Fruit fly (Drosophila melanogaster) whole organism, embryonic: Measurements from ENCODE around the gene CG34409.
A peak's percentile ranks its signal among the peaks of the same experiment; 100 is the strongest.

Source experiments
- Bteb2 ChIP-seq: fragments of 200-800 bp; sonication (Bioruptor generic); optimal IDR thresholded peaks from 2 replicates; lab custom pipeline; 2016; ENCODE audit warnings: missing biosample characterization, missing genetic modification characterization
- CG10431 ChIP-seq: fragments of 200-800 bp; sonication (Bioruptor generic); optimal IDR thresholded peaks from 3 replicates; lab custom pipeline; 2018; ENCODE audit warnings: missing biosample characterization, mild to moderate bottlenecking, missing genetic modification characterization
- CG10565 ChIP-seq: fragments of 200-800 bp; sonication (Bioruptor generic); optimal IDR thresholded peaks from 3 replicates; lab custom pipeline; 2016; ENCODE audit warnings: missing biosample characterization, mild to moderate bottlenecking, missing genetic modification characterization
- CG10959 ChIP-seq: fragments of 200-800 bp; sonication (Bioruptor generic); IDR thresholded peaks from 2 replicates; pipeline ENCODE4 v1.3.6; 2022; ENCODE audit warnings: missing biosample characterization, missing genetic modification characterization
- CG10979 ChIP-seq: fragments of 200-800 bp; sonication (Bioruptor generic); optimal IDR thresholded peaks from 2 replicates; lab custom pipeline; 2018; ENCODE audit warnings: missing biosample characterization, mild to moderate bottlenecking, missing genetic modification characterization, moderate library complexity
- CG11093 ChIP-seq: fragments of 200-800 bp; sonication (Bioruptor generic); IDR thresholded peaks from 3 replicates; pipeline ENCODE4 v1.3.6; 2022; ENCODE audit warnings: missing biosample characterization, missing genetic modification characterization
- CG11696 ChIP-seq: fragments of 200-800 bp; sonication (Bioruptor generic); IDR thresholded peaks from 2 replicates; pipeline ENCODE4 v1.3.6; 2022; ENCODE audit warnings: missing biosample characterization, missing genetic modification characterization
- CG12236 ChIP-seq: fragments of 200-800 bp; sonication (Bioruptor generic); optimal IDR thresholded peaks from 2 replicates; lab custom pipeline; 2016; ENCODE audit warnings: missing biosample characterization, missing genetic modification characterization
- CG13424 ChIP-seq: fragments of 200-800 bp; sonication (Bioruptor generic); optimal IDR thresholded peaks from 2 replicates; lab custom pipeline; 2019; ENCODE audit warnings: missing biosample characterization, mild to moderate bottlenecking, missing genetic modification characterization, moderate library complexity
- CG13624 ChIP-seq: fragments of 200-800 bp; sonication (Bioruptor generic); optimal IDR thresholded peaks from 2 replicates; lab custom pipeline; 2016; ENCODE audit warnings: missing biosample characterization, missing genetic modification characterization
- CG17186 ChIP-seq: fragments of 200-800 bp; sonication (Bioruptor generic); optimal IDR thresholded peaks from 3 replicates; lab custom pipeline; 2017; ENCODE audit warnings: missing biosample characterization, missing genetic modification reagents, missing genetic modification characterization
- CG30020 ChIP-seq: fragments of 200-800 bp; optimal IDR thresholded peaks from 2 replicates; lab custom pipeline; 2019; ENCODE audit warnings: missing biosample characterization, mild to moderate bottlenecking, missing genetic modification characterization, moderate library complexity
- CG32532 ChIP-seq: fragments of 200-800 bp; sonication (Bioruptor generic); IDR thresholded peaks from 2 replicates; pipeline ENCODE4 v1.3.6; 2022; ENCODE audit warnings: missing biosample characterization, missing genetic modification characterization
- CG3838 ChIP-seq: fragments of 200-800 bp; sonication (Bioruptor generic); optimal IDR thresholded peaks from 3 replicates; lab custom pipeline; 2016; ENCODE audit warnings: missing biosample characterization, missing genetic modification characterization
- CG42726 ChIP-seq: fragments of 200-800 bp; sonication (Bioruptor generic); IDR thresholded peaks from 2 replicates; pipeline ENCODE4 v1.3.6; 2022; ENCODE audit warnings: missing biosample characterization, missing genetic modification characterization; ENCODE audit not compliant: partially characterized antibody
- CG6175 ChIP-seq: fragments of 200-800 bp; sonication (Bioruptor generic); IDR thresholded peaks from 3 replicates; pipeline ENCODE4 v1.3.6; 2022; ENCODE audit warnings: missing biosample characterization, missing genetic modification characterization
- CG6689 ChIP-seq: fragments of 200-800 bp; sonication (Bioruptor generic); IDR thresholded peaks from 2 replicates; pipeline ENCODE4 v1.3.6; 2022; ENCODE audit warnings: missing biosample characterization, missing genetic modification characterization
- CG8765 ChIP-seq: fragments of 200-800 bp; sonication (Bioruptor generic); IDR thresholded peaks from 2 replicates; pipeline ENCODE4 v1.3.6; 2022; ENCODE audit warnings: missing biosample characterization, missing genetic modification characterization
- CG9797 ChIP-seq: fragments of 200-800 bp; sonication (Bioruptor generic); optimal IDR thresholded peaks from 3 replicates; lab custom pipeline; 2018; ENCODE audit warnings: missing biosample characterization, mild to moderate bottlenecking, missing genetic modification characterization
- Chrac-16 ChIP-seq: fragments of 200-800 bp; sonication (Bioruptor generic); optimal IDR thresholded peaks from 3 replicates; lab custom pipeline; 2016; ENCODE audit warnings: missing biosample characterization, missing genetic modification characterization
- Ets65A ChIP-seq: fragments of 200-800 bp; sonication (Bioruptor generic); peaks from one replicate; lab custom pipeline; 2016; ENCODE audit warnings: missing biosample characterization, missing genetic modification characterization
- Hr3 ChIP-seq: fragments of 200-800 bp; sonication (Bioruptor generic); optimal IDR thresholded peaks from 3 replicates; lab custom pipeline; 2016; ENCODE audit warnings: missing biosample characterization, missing genetic modification characterization
- MESR4 ChIP-seq: fragments of 200-800 bp; sonication (Bioruptor generic); optimal IDR thresholded peaks from 2 replicates; lab custom pipeline; 2018; ENCODE audit warnings: missing biosample characterization, mild to moderate bottlenecking, missing genetic modification characterization, moderate library complexity
- MTF-1 ChIP-seq: fragments of 200-800 bp; sonication (Bioruptor generic); optimal IDR thresholded peaks from 2 replicates; lab custom pipeline; 2018; ENCODE audit warnings: missing biosample characterization, mild to moderate bottlenecking, missing genetic modification characterization, borderline replicate concordance
- Mes4 ChIP-seq: fragments of 200-800 bp; sonication (Bioruptor generic); optimal IDR thresholded peaks from 2 replicates; lab custom pipeline; 2016; ENCODE audit warnings: missing biosample characterization, missing genetic modification characterization
- NC2β ChIP-seq: fragments of 200-800 bp; sonication (Bioruptor generic); optimal IDR thresholded peaks from 2 replicates; lab custom pipeline; 2016; ENCODE audit warnings: missing biosample characterization, missing genetic modification characterization
- Nf-YB ChIP-seq: fragments of 200-800 bp; sonication (Bioruptor generic); optimal IDR thresholded peaks from 3 replicates; lab custom pipeline; 2019; ENCODE audit warnings: missing biosample characterization, mild to moderate bottlenecking, missing genetic modification characterization, moderate library complexity
- Pdp1 ChIP-seq, 2 experiments: fragments of 200-800 bp; sonication (Bioruptor generic); optimal IDR thresholded peaks; 3 replicates each; lab custom pipeline; 2016; ENCODE audit warnings: missing biosample characterization in 2 of 2, missing genetic modification characterization in 2 of 2, mild to moderate bottlenecking in 1 of 2, moderate library complexity in 1 of 2
- al ChIP-seq: fragments of 200-800 bp; sonication (Bioruptor generic); IDR thresholded peaks from 2 replicates; pipeline ENCODE4 v1.3.6; 2022; ENCODE audit warnings: missing biosample characterization, missing genetic modification characterization
- aop ChIP-seq: fragments of 200-800 bp; sonication (Bioruptor generic); IDR thresholded peaks from 2 replicates; pipeline ENCODE4 v1.3.6; 2022; ENCODE audit warnings: missing biosample characterization, missing genetic modification characterization
- cad ChIP-seq: fragments of >200 bp; optimal IDR thresholded peaks from 2 replicates; lab custom pipeline; 2017; ENCODE audit warnings: missing biosample characterization, missing genetic modification characterization
- dan ChIP-seq: fragments of 200-800 bp; sonication (Bioruptor generic); IDR thresholded peaks from 2 replicates; pipeline ENCODE4 v1.3.6; 2022; ENCODE audit warnings: missing biosample characterization, missing genetic modification characterization
- ems ChIP-seq: fragments of 200-800 bp; sonication (Bioruptor generic); optimal IDR thresholded peaks from 3 replicates; lab custom pipeline; 2016; ENCODE audit warnings: missing biosample characterization, missing genetic modification characterization
- grn ChIP-seq: fragments of 200-800 bp; sonication (Bioruptor generic); optimal IDR thresholded peaks from 3 replicates; lab custom pipeline; 2017; ENCODE audit warnings: missing biosample characterization, missing genetic modification characterization
- gsb ChIP-seq: fragments of 200-800 bp; sonication (Bioruptor generic); IDR thresholded peaks from 2 replicates; pipeline ENCODE4 v1.3.6; 2022; ENCODE audit warnings: missing biosample characterization, missing genetic modification characterization
- ham ChIP-seq: fragments of 200-800 bp; sonication (Bioruptor generic); IDR thresholded peaks from 2 replicates; pipeline ENCODE4 v1.3.6; 2022; ENCODE audit warnings: missing biosample characterization, missing genetic modification characterization
- hbn ChIP-seq: fragments of 200-800 bp; sonication (Bioruptor generic); IDR thresholded peaks from 2 replicates; pipeline ENCODE4 v1.3.6; 2022; ENCODE audit warnings: missing biosample characterization, missing genetic modification characterization; ENCODE audit not compliant: partially characterized antibody
- kah ChIP-seq: fragments of 200-800 bp; sonication (Bioruptor generic); optimal IDR thresholded peaks from 2 replicates; lab custom pipeline; 2018; ENCODE audit warnings: missing biosample characterization, mild to moderate bottlenecking, missing genetic modification characterization
- ken ChIP-seq: fragments of 200-800 bp; sonication (Bioruptor generic); IDR thresholded peaks from 3 replicates; pipeline ENCODE4 v1.3.6; 2022; ENCODE audit warnings: missing biosample characterization, missing genetic modification characterization
- mam ChIP-seq: fragments of 200-800 bp; sonication (Bioruptor generic); optimal IDR thresholded peaks from 3 replicates; lab custom pipeline; 2016; ENCODE audit warnings: missing biosample characterization, missing genetic modification characterization
- nom ChIP-seq: fragments of 200-800 bp; sonication (Bioruptor generic); optimal IDR thresholded peaks from 2 replicates; lab custom pipeline; 2017; ENCODE audit warnings: missing biosample characterization, missing genetic modification characterization, mild to moderate bottlenecking, moderate library complexity, missing genetic modification reagents
- oc ChIP-seq: fragments of 200-800 bp; sonication (Bioruptor generic); optimal IDR thresholded peaks from 2 replicates; lab custom pipeline; 2018; ENCODE audit warnings: missing biosample characterization, mild to moderate bottlenecking, missing genetic modification characterization, moderate library complexity
- pfk ChIP-seq: fragments of 200-800 bp; sonication (Bioruptor generic); optimal IDR thresholded peaks from 2 replicates; lab custom pipeline; 2018; ENCODE audit warnings: missing biosample characterization, mild to moderate bottlenecking, missing genetic modification characterization, moderate library complexity
- phol ChIP-seq: fragments of 200-800 bp; sonication (Bioruptor generic); optimal IDR thresholded peaks from 3 replicates; lab custom pipeline; 2018; ENCODE audit warnings: missing biosample characterization, mild to moderate bottlenecking, missing genetic modification characterization, moderate library complexity
- so ChIP-seq: fragments of 200-800 bp; sonication (Bioruptor generic); IDR thresholded peaks from 3 replicates; pipeline ENCODE4 v1.3.6; 2022; ENCODE audit warnings: missing biosample characterization, missing genetic modification characterization
- stc ChIP-seq: fragments of 200-800 bp; sonication (Bioruptor generic); IDR thresholded peaks from 2 replicates; pipeline ENCODE4 v1.3.6; 2022; ENCODE audit warnings: missing biosample characterization, missing genetic modification characterization
- tin ChIP-seq: fragments of 200-800 bp; sonication (Bioruptor generic); optimal IDR thresholded peaks from 3 replicates; lab custom pipeline; 2016; ENCODE audit warnings: missing biosample characterization, missing genetic modification characterization
- trem ChIP-seq: fragments of 200-800 bp; optimal IDR thresholded peaks from 3 replicates; lab custom pipeline; 2019; ENCODE audit warnings: missing biosample characterization, mild to moderate bottlenecking, missing genetic modification characterization, moderate library complexity
- wek ChIP-seq: fragments of 200-800 bp; sonication (Bioruptor generic); optimal IDR thresholded peaks from 3 replicates; lab custom pipeline; 2018; ENCODE audit warnings: missing biosample characterization, mild to moderate bottlenecking, missing genetic modification characterization, moderate library complexity
- zf30C ChIP-seq: fragments of 200-800 bp; sonication (Bioruptor generic); optimal IDR thresholded peaks from 3 replicates; lab custom pipeline; 2018; ENCODE audit warnings: missing biosample characterization, mild to moderate bottlenecking, missing genetic modification characterization
- zfh1 ChIP-seq: fragments of 200-800 bp; sonication (Bioruptor generic); IDR thresholded peaks from 3 replicates; pipeline ENCODE4 v1.3.6; 2022; ENCODE audit warnings: missing biosample characterization, missing genetic modification characterization

The CG34409 gene

DNA sequence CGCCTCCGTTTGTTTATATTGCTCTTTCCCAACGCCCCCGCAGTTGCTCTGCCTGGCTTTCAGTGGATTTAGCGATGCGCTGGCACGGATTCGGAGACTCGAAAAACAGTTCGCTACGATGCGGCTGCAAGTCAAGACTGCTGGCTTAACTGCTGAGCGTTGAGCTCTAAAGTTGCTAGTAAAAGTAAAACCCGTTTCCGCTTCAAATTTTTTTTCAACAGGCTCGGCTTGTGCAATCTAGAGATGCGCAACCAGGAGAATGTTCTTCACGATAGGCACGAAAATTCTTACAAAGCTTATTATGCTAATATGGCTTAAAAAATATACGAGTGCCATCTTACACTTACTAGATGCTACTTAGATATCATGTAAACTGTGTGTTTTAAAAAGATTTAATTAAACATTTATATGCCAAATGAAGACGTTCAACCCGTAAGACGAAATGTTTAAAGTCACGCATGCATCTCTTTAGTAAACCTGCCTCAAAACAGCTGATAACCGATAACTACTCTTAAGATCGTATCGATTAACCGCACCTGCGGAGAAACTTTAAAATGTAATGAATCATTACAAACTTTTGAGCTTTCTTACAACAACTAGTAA is 1.2 kb upstream of the CG34409 start, which contains the start of gene CG12948 (continued):
- TF ChIP-seq CG32532 (GFP tag; lab: Robert Waterston, UW): peak; percentile 33; the same call in 1 of the 2 replicates
- TF ChIP-seq Pdp1 (GFP tag; optimal IDR thresholded peaks at IDR 0.05; lab: Kevin White, UChicago): peak; percentile 36 to 83
- no peak for TF ChIP-seq CG8765 (GFP tag; lab: Robert Waterston, UW)
- no peak for TF ChIP-seq CG6175
- TF ChIP-seq cad (GFP tag; lab: Kevin White, UChicago): no peak
- TF ChIP-seq dan: no peak
- TF ChIP-seq CG6689 (GFP tag; lab: Robert Waterston, UW): no peak
- no peak for TF ChIP-seq NC2β (GFP tag; lab: Kevin White, UChicago)
- TF ChIP-seq zf30C (GFP tag; lab: Kevin White, UChicago): no peak
- TF ChIP-seq CG10979 (tag; lab: Kevin White, UChicago): peak; percentile 35
- peak; percentile 40 for TF ChIP-seq CG30020 (tag; lab: Kevin White, UChicago)
- TF ChIP-seq al: peak; percentile 42; the same call in 1 of the 2 replicates
- peak; percentile 69 for TF ChIP-seq CG13424 (tag; lab: Kevin White, UChicago)
- no peak for TF ChIP-seq CG9797
- no peak for TF ChIP-seq oc (tag; lab: Kevin White, UChicago)
- peak; percentile 22 for TF ChIP-seq Hr3
- TF ChIP-seq zfh1 (GFP tag; lab: Robert Waterston, UW): no peak; the same call in 2 of the 3 replicates
- TF ChIP-seq CG13624 (GFP tag; lab: Kevin White, UChicago): peak; percentile 66
- no peak for TF ChIP-seq Mes4
- TF ChIP-seq phol (tag; lab: Kevin White, UChicago): peak; percentile 45
- no peak for TF ChIP-seq CG10959
- 0 out of 2 replicates have a peak, but pooled peaks have one; percentile 19 for TF ChIP-seq CG42726 (GFP tag; lab: Robert Waterston, UW)
- TF ChIP-seq MTF-1 (GFP tag; lab: Kevin White, UChicago): no peak
- peak; percentile 60 for TF ChIP-seq mam (GFP tag; lab: Kevin White, UChicago)
- TF ChIP-seq pfk (GFP tag; lab: Kevin White, UChicago): no peak
- TF ChIP-seq CG12236 (GFP tag; lab: Kevin White, UChicago): no peak
- TF ChIP-seq gsb (GFP tag; lab: Robert Waterston, UW): no peak
- TF ChIP-seq wek: no peak
- peak; percentile 17 for TF ChIP-seq Nf-YB
- TF ChIP-seq Ets65A: peak; percentile 73
- TF ChIP-seq MESR4 (GFP tag; lab: Kevin White, UChicago): peak; percentile 82
- peak; percentile 50 for TF ChIP-seq tin
- peak; percentile 65 for TF ChIP-seq nom (GFP tag; lab: Kevin White, UChicago)
- no peak for TF ChIP-seq kah
- TF ChIP-seq aop: no peak
- TF ChIP-seq so (GFP tag; lab: Robert Waterston, UW): peak; percentile 26; the same call in 1 of the 3 replicates
- TF ChIP-seq grn (GFP tag; lab: Kevin White, UChicago): no peak
- TF ChIP-seq CG10565 (GFP tag; lab: Kevin White, UChicago): no peak
- TF ChIP-seq hbn (GFP tag; lab: Robert Waterston, UW): peak; percentile 95
- no peak for TF ChIP-seq ken (GFP tag; lab: Robert Waterston, UW)
- TF ChIP-seq ham (GFP tag; lab: Robert Waterston, UW): no peak
- TF ChIP-seq CG11696 (GFP tag; lab: Robert Waterston, UW): no peak
- no peak for TF ChIP-seq stc (GFP tag; lab: Robert Waterston, UW)
- no peak for TF ChIP-seq CG17186 (GFP tag; lab: Kevin White, UChicago)
- peak; percentile 56 for TF ChIP-seq trem (tag; lab: Kevin White, UChicago)
- no peak for TF ChIP-seq CG10431
- peak; percentile 11 for TF ChIP-seq ems
- peak; percentile 36 for TF ChIP-seq Chrac-16 (GFP tag; lab: Kevin White, UChicago)
- TF ChIP-seq Bteb2 (GFP tag; lab: Kevin White, UChicago): peak; percentile 16
- TF ChIP-seq CG11093 (GFP tag; lab: Robert Waterston, UW): 0 out of 3 replicates have a peak, but pooled peaks have one; percentile 27
- no peak for TF ChIP-seq CG3838 (GFP tag; lab: Kevin White, UChicago)
